Fruit fly (Drosophila melanogaster): ENCODE data around the gene tHMG2.

DNA sequence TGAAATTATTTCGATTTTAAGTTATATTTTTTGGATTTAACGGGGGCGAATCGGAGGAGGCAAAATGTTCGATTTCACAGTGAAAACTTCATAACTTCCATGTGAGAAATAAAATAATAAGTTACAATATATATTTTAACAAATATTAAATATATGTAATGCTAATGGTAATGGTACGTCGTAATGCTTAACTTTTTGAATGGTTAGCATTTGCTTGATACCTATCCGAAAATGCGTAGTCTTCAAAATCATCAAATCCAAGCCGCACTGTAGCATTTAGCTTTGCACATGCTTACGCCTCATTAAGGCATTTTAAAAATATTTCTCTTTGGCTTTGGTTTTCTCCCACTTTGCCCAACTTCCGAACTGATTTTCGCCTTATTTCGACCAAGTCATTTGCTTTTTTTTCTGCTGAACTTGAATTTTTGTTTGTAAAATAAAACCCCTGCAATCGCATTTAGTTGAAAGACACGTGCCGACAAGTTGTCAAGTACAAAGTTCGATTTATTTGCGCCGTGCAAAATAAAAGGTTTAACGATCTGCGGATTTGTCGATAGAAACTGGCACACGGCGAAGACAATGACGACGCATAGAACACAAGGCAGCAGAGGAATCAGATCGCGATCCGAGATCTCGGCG, 50.1 kb downstream of the tHMG2 start:
- TF ChIP-seq Gug (GFP tag; IDR thresholded peaks at IDR 0.05) (no peak), svp (GFP tag) (peak; percentile 39), dac (GFP tag; optimal IDR thresholded peaks at IDR 0.05) (no peak), CG4318 (GFP tag; optimal IDR thresholded peaks at IDR 0.05) (no peak), salr (GFP tag; optimal IDR thresholded peaks at IDR 0.05) (no peak), vri (GFP tag; optimal IDR thresholded peaks at IDR 0.05) (no peak), achi (GFP tag; optimal IDR thresholded peaks at IDR 0.05) (no peak)

Measured in whole organism, prepupa.